ENCODE assay signal across 1 worm cellular context in the genomic region with DNA sequence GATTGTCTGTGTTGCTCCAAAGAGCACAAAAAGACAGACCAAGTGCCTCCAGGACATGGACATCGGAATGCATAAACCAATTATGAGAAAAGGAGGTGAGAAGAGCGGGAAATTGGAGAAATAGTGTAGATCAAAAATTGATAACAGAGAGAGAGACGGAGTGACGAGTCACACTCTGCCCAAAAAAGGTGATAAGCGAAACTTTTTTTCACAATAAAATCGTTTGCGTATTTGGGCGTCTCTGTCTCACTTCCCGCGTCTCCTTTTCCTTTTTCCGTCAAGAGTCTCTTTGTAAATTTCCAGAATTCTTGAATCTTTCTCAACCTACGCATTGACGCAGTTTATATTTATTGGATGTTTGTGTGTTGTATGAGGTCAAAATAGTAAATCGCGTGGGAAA.
TF ChIP-seq lines count a peak whose summit lies in the region.

A gene (minus strand): TSS at position 188 of the 400 bp plus-strand sequence.

TF ChIP-seq in whole organism, L1 larva, 84 proteins besides CTCF, POLR2A, EP300 and RAD21 (continued from another document):
- no peak for TF ChIP-seq alr-1 (tag; optimal IDR thresholded peaks at IDR 0.05; lab: Kevin White, UChicago; ENCODE audit: borderline replicate concordance)
- peak in 1 of 2 experiments; percentile 42 for TF ChIP-seq lin-35 (GFP tag; optimal IDR thresholded peaks at IDR 0.05; lab: Kevin White, UChicago)
- peak; percentile 22 for TF ChIP-seq pqm-1 (tag; optimal IDR thresholded peaks at IDR 0.05; lab: Kevin White, UChicago)
- no peak for TF ChIP-seq ztf-11 (tag; optimal IDR thresholded peaks at IDR 0.05; lab: Kevin White, UChicago)
- no peak for TF ChIP-seq blmp-1 (tag; optimal IDR thresholded peaks at IDR 0.05; lab: Kevin White, UChicago)
- no peak for TF ChIP-seq snu-23 (GFP tag; optimal IDR thresholded peaks at IDR 0.05; lab: Kevin White, UChicago)
- TF ChIP-seq tlp-1 (tag; optimal IDR thresholded peaks at IDR 0.05; lab: Kevin White, UChicago): no peak
- TF ChIP-seq pag-3 (tag; optimal IDR thresholded peaks at IDR 0.05; lab: Kevin White, UChicago; ENCODE audit: borderline replicate concordance, insufficient read depth): no peak
TF ChIP-seq in whole organism, L1 larva: peak in this region for 5.
